Fruit fly (Drosophila melanogaster): ENCODE data around the gene CG17261.

The CG17261 gene

dm6 chr2L:3086290-3086876 lies 44.0 kb downstream of the CG17261 start (continued):
- TF ChIP-seq vnd (GFP tag; IDR thresholded peaks at IDR 0.05; ENCODE audit: partially characterized antibody), result no peak
- no peak for TF ChIP-seq CG7963 (GFP tag; IDR thresholded peaks at IDR 0.05; ENCODE audit: partially characterized antibody)
- no peak for TF ChIP-seq fru (optimal IDR thresholded peaks at IDR 0.05)
- TF ChIP-seq pita (GFP tag; optimal IDR thresholded peaks at IDR 0.05), result no peak
- peak; percentile 35 for TF ChIP-seq D19B (GFP tag; optimal IDR thresholded peaks at IDR 0.05)
- no peak for TF ChIP-seq h (optimal IDR thresholded peaks at IDR 0.05)
- TF ChIP-seq nau (GFP tag; optimal IDR thresholded peaks at IDR 0.05), result peak; percentile 19
- peak; percentile 86 for TF ChIP-seq CG2678 (tag; optimal IDR thresholded peaks at IDR 0.05)
- TF ChIP-seq D (optimal IDR thresholded peaks at IDR 0.05), result no peak
- TF ChIP-seq D (GFP tag; optimal IDR thresholded peaks at IDR 0.05), result peak; percentile 21
- TF ChIP-seq Ets65A (GFP tag), result peak; percentile 90
- no peak for TF ChIP-seq CG2202 (tag; optimal IDR thresholded peaks at IDR 0.05)
- TF ChIP-seq CG31365 (tag; optimal IDR thresholded peaks at IDR 0.05), result no peak
- peak; percentile 69 to 72 for TF ChIP-seq dpn (GFP tag; optimal IDR thresholded peaks at IDR 0.05)
- peak; percentile 32 for TF ChIP-seq CG16863 (GFP tag; optimal IDR thresholded peaks at IDR 0.05)
- TF ChIP-seq CG34376 (GFP tag; optimal IDR thresholded peaks at IDR 0.05), result peak; percentile 5
- TF ChIP-seq rib (GFP tag; IDR thresholded peaks at IDR 0.05), result peak; percentile 68
- TF ChIP-seq CG10366 (GFP tag; IDR thresholded peaks at IDR 0.05), result peak; percentile 56
- TF ChIP-seq Oaz (GFP tag; IDR thresholded peaks at IDR 0.05), result peak; percentile 57
- peak; percentile 67 for TF ChIP-seq CG31224 (GFP tag; IDR thresholded peaks at IDR 0.05)
- TF ChIP-seq Hey (tag; optimal IDR thresholded peaks at IDR 0.05), result no peak
- peak; percentile 35 for TF ChIP-seq Hand (GFP tag; optimal IDR thresholded peaks at IDR 0.05)
- TF ChIP-seq Xrp1 (GFP tag; IDR thresholded peaks at IDR 0.05), result peak; percentile 51; the same call in 1 of the 2 replicates
- TF ChIP-seq lab (GFP tag; optimal IDR thresholded peaks at IDR 0.05), result peak; percentile 89
- TF ChIP-seq CG15479 (GFP tag; optimal IDR thresholded peaks at IDR 0.05), result no peak
- TF ChIP-seq Rx (GFP tag; IDR thresholded peaks at IDR 0.05), result no peak
- 0 out of 2 replicates have a peak, but pooled peaks have one; percentile 16 for TF ChIP-seq CG4730 (GFP tag; IDR thresholded peaks at IDR 0.05)
- TF ChIP-seq CG18599 (GFP tag; optimal IDR thresholded peaks at IDR 0.05), result peak; percentile 81
- TF ChIP-seq CG7928 (GFP tag; optimal IDR thresholded peaks at IDR 0.05), result no peak
- peak; percentile 76 for TF ChIP-seq cwo (GFP tag; optimal IDR thresholded peaks at IDR 0.05)
- TF ChIP-seq CG11504 (tag; optimal IDR thresholded peaks at IDR 0.05), result peak; percentile 83
- peak; percentile 64 for TF ChIP-seq esg (GFP tag; conservative IDR thresholded peaks at IDR 0.05)
- peak; percentile 85 for TF ChIP-seq Drgx (GFP tag; IDR thresholded peaks at IDR 0.05)
- 0 out of 3 replicates have a peak, but pooled peaks have one; percentile 56 for TF ChIP-seq ci (GFP tag; IDR thresholded peaks at IDR 0.05)
- TF ChIP-seq run (tag; optimal IDR thresholded peaks at IDR 0.05), result peak; percentile 34
- no peak for TF ChIP-seq odd (GFP tag; optimal IDR thresholded peaks at IDR 0.05)
- TF ChIP-seq caup (GFP tag; optimal IDR thresholded peaks at IDR 0.05; ENCODE audit: severe bottlenecking), result peak; percentile 69
- TF ChIP-seq seq (GFP tag; IDR thresholded peaks at IDR 0.05), result peak; percentile 63
- TF ChIP-seq prd (optimal IDR thresholded peaks at IDR 0.05), result no peak
- TF ChIP-seq prd (GFP tag; IDR thresholded peaks at IDR 0.05), result peak; percentile 64; the same call in 2 of the 3 replicates
- peak; percentile 20 for TF ChIP-seq CG2116 (GFP tag; optimal IDR thresholded peaks at IDR 0.05)
- peak; percentile 65 for TF ChIP-seq CG6765 (GFP tag; optimal IDR thresholded peaks at IDR 0.05)
- peak; percentile 69 for TF ChIP-seq nmo (GFP tag; optimal IDR thresholded peaks at IDR 0.05)
- TF ChIP-seq ken (GFP tag; IDR thresholded peaks at IDR 0.05), result no peak
- TF ChIP-seq CG10462 (GFP tag; optimal IDR thresholded peaks at IDR 0.05), result no peak
- peak; percentile 54 for TF ChIP-seq ind (GFP tag; optimal IDR thresholded peaks at IDR 0.05)
